Fruit fly (Drosophila melanogaster) ovary, adult (tissue): ENCODE data around the gene CG8774.

Experiments used
- CG17801 ChIP-seq: fragments of 200-800 bp; optimal IDR thresholded peaks from 2 replicates; lab custom pipeline; 2019; ENCODE audit warnings: missing biosample characterization, mild to moderate bottlenecking, missing genetic modification characterization, moderate library complexity; ENCODE audit not compliant: partially characterized antibody

The CG8774 gene

dm6 chr3R:13338030-13338429 is 39.5 kb downstream of the CG8774 start, which contains the start of gene PK2-R1:
Gene PK2-R1, plus strand, starts transcription at chr3R:13338330.
- no peak for TF ChIP-seq CG17801
